Worm (Caenorhabditis elegans) whole organism, L4 larva: ENCODE data around the gene zmp-5.

ENCODE experiments used
- F44E2.7 ChIP-seq: fragments of 200-800 bp; sonication (Bioruptor generic); IDR thresholded peaks from 2 replicates; pipeline ENCODE4 v2.1.2; 2022; ENCODE audit warnings: missing genetic modification characterization, missing compliant biosample characterization
- R02D3.7 ChIP-seq: fragments of 150-350 bp; sonication (generic microtip); optimal IDR thresholded peaks from 3 replicates; lab custom pipeline; 2014; ENCODE audit warnings: missing biosample characterization, missing genetic modification characterization
- T20F7.1 ChIP-seq: fragments of 200-800 bp; sonication (Bioruptor generic); optimal IDR thresholded peaks from 2 replicates; lab custom pipeline; 2018; ENCODE audit warnings: mild to moderate bottlenecking, missing genetic modification characterization, missing compliant biosample characterization
- T26A8.4 ChIP-seq: fragments of 200-800 bp; sonication (Bioruptor generic); IDR thresholded peaks from 2 replicates; pipeline ENCODE4 v1.3.6; 2022; ENCODE audit warnings: missing genetic modification characterization, missing compliant biosample characterization
- Y48G9A.11 ChIP-seq: fragments of 200-800 bp; sonication (Bioruptor generic); IDR thresholded peaks from 2 replicates; pipeline ENCODE4 v1.3.6; 2022; ENCODE audit warnings: missing genetic modification reagents, missing genetic modification characterization, missing compliant biosample characterization
- Y5F2A.4 ChIP-seq: fragments of 200-800 bp; sonication (Bioruptor generic); optimal IDR thresholded peaks from 2 replicates; lab custom pipeline; 2018; ENCODE audit warnings: mild to moderate bottlenecking, missing genetic modification characterization, missing compliant biosample characterization
- aha-1 ChIP-seq: fragments of 150-350 bp; peaks from one replicate; lab custom pipeline; 2014; ENCODE audit warnings: missing biosample characterization, missing genetic modification characterization
- aly-2 ChIP-seq: sonication (generic microtip); optimal IDR thresholded peaks from 2 replicates; lab custom pipeline; 2018; ENCODE audit warnings: missing biosample characterization, missing genetic modification characterization
- ceh-20 ChIP-seq: fragments of 200-800 bp; sonication (Bioruptor generic); IDR thresholded peaks from 2 replicates; pipeline ENCODE4 v1.3.6; 2022; ENCODE audit warnings: missing genetic modification reagents, missing genetic modification characterization, missing compliant biosample characterization
- ceh-44 ChIP-seq: fragments of 200-800 bp; sonication (Bioruptor generic); IDR thresholded peaks from 2 replicates; pipeline ENCODE4 v1.3.6; 2022; ENCODE audit warnings: missing genetic modification reagents, missing genetic modification characterization, missing compliant biosample characterization
- ceh-62 ChIP-seq: sonication (generic microtip); optimal IDR thresholded peaks from 2 replicates; lab custom pipeline; 2017; ENCODE audit warnings: missing biosample characterization, missing genetic modification characterization
- ceh-82 ChIP-seq: sonication (generic microtip); optimal IDR thresholded peaks from 2 replicates; lab custom pipeline; 2017; ENCODE audit warnings: missing biosample characterization, missing genetic modification characterization
- ctbp-1 ChIP-seq: fragments of 200-800 bp; sonication (Bioruptor generic); IDR thresholded peaks from 2 replicates; pipeline ENCODE4 v1.3.6; 2022; ENCODE audit warnings: missing genetic modification reagents, missing genetic modification characterization, missing compliant biosample characterization
- daf-12 ChIP-seq: fragments of 150-350 bp; optimal IDR thresholded peaks from 2 replicates; lab custom pipeline; 2014; ENCODE audit warnings: missing biosample characterization, missing genetic modification reagents, missing genetic modification characterization
- daf-16 ChIP-seq, 3 experiments: sonication (generic microtip); optimal IDR thresholded peaks; 2 replicates each; lab custom pipeline; 2016 to 2017; ENCODE audit warnings: missing genetic modification characterization in 3 of 3, missing genetic modification reagents in 3 of 3, mild to moderate bottlenecking in 2 of 3, missing compliant biosample characterization in 2 of 3, missing biosample characterization in 1 of 3, moderate library complexity in 1 of 3
- daf-19 ChIP-seq: fragments of 200-800 bp; sonication (Bioruptor generic); conservative IDR thresholded peaks from 2 replicates; pipeline ENCODE4 v1.3.6; 2022; ENCODE audit warnings: missing genetic modification characterization, missing compliant biosample characterization
- dmd-8 ChIP-seq: fragments of 200-800 bp; sonication (Bioruptor generic); IDR thresholded peaks from 2 replicates; pipeline ENCODE4 v1.3.6; 2022; ENCODE audit warnings: missing genetic modification characterization, missing compliant biosample characterization
- dmd-9 ChIP-seq: fragments of 200-800 bp; sonication (Bioruptor generic); IDR thresholded peaks from 2 replicates; pipeline ENCODE4 v1.3.6; 2022; ENCODE audit warnings: missing genetic modification reagents, missing genetic modification characterization, missing compliant biosample characterization
- dpl-1 ChIP-seq: fragments of 150-350 bp; optimal IDR thresholded peaks from 2 replicates; lab custom pipeline; 2014; ENCODE audit warnings: missing biosample characterization, missing genetic modification reagents, missing genetic modification characterization
- egl-27 ChIP-seq: sonication (generic microtip); optimal IDR thresholded peaks from 3 replicates; lab custom pipeline; 2017; ENCODE audit warnings: missing biosample characterization, missing genetic modification reagents, missing genetic modification characterization
- fkh-10 ChIP-seq: fragments of 150-350 bp; optimal IDR thresholded peaks from 2 replicates; lab custom pipeline; 2014; ENCODE audit warnings: missing biosample characterization, missing genetic modification reagents, missing genetic modification characterization
- gei-8 ChIP-seq: fragments of 200-800 bp; sonication (Bioruptor generic); optimal IDR thresholded peaks from 2 replicates; lab custom pipeline; 2018; ENCODE audit warnings: mild to moderate bottlenecking, missing genetic modification characterization, missing compliant biosample characterization
- hlh-30 ChIP-seq: sonication (generic microtip); optimal IDR thresholded peaks from 2 replicates; lab custom pipeline; 2017; ENCODE audit warnings: antibody characterized with exemption, mild to moderate bottlenecking, missing genetic modification characterization, missing compliant biosample characterization; ENCODE audit not compliant: insufficient read depth
- hmg-1.1 ChIP-seq: fragments of 200-800 bp; sonication (Bioruptor generic); IDR thresholded peaks from 2 replicates; pipeline ENCODE4 v1.3.6; 2022; ENCODE audit warnings: missing genetic modification reagents, missing genetic modification characterization, missing compliant biosample characterization
- lim-7 ChIP-seq: fragments of 200-800 bp; sonication (Bioruptor generic); IDR thresholded peaks from 2 replicates; pipeline ENCODE4 v1.3.6; 2022; ENCODE audit warnings: missing genetic modification characterization, missing compliant biosample characterization
- lin-29 ChIP-seq: fragments of 200-800 bp; sonication (Bioruptor generic); IDR thresholded peaks from 2 replicates; pipeline ENCODE4 v1.3.6; 2022; ENCODE audit warnings: missing genetic modification reagents, missing genetic modification characterization, missing compliant biosample characterization
- lin-38 ChIP-seq: fragments of 200-800 bp; sonication (Bioruptor generic); IDR thresholded peaks from 2 replicates; pipeline ENCODE4 v1.3.6; 2022; ENCODE audit warnings: missing genetic modification reagents, missing genetic modification characterization, missing compliant biosample characterization
- lin-39 ChIP-seq: fragments of 150-350 bp; optimal IDR thresholded peaks from 2 replicates; lab custom pipeline; 2014; ENCODE audit warnings: missing biosample characterization, missing genetic modification reagents, missing genetic modification characterization
- lir-3 ChIP-seq: sonication (generic microtip); optimal IDR thresholded peaks from 2 replicates; lab custom pipeline; 2016; ENCODE audit warnings: mild to moderate bottlenecking, missing genetic modification characterization, missing compliant biosample characterization
- madf-9 ChIP-seq: fragments of 200-800 bp; sonication (Bioruptor generic); conservative IDR thresholded peaks from 2 replicates; pipeline ENCODE4 v1.3.6; 2022; ENCODE audit warnings: missing genetic modification reagents, missing genetic modification characterization, missing compliant biosample characterization
- mdl-1 ChIP-seq, 2 experiments: fragments of 150-350 bp in 1 of 2; sonication (generic microtip) in 1 of 2; optimal IDR thresholded peaks; 2 replicates each; lab custom pipeline; 2014 to 2017; ENCODE audit warnings: missing biosample characterization in 2 of 2, missing genetic modification characterization in 2 of 2
- mes-2 ChIP-seq: sonication (generic microtip); optimal IDR thresholded peaks from 2 replicates; lab custom pipeline; 2016; ENCODE audit warnings: missing genotype, mild to moderate bottlenecking, missing genetic modification characterization, missing compliant biosample characterization; ENCODE audit not compliant: poor library complexity, severe bottlenecking
- mxl-3 ChIP-seq: fragments of 200-800 bp; sonication (Bioruptor generic); optimal IDR thresholded peaks from 2 replicates; lab custom pipeline; 2018; ENCODE audit warnings: mild to moderate bottlenecking, missing genetic modification characterization, missing compliant biosample characterization
- nhr-25 ChIP-seq: sonication (generic microtip); optimal IDR thresholded peaks from 2 replicates; lab custom pipeline; 2017; ENCODE audit warnings: missing genetic modification characterization, mild to moderate bottlenecking, missing compliant biosample characterization, antibody characterized with exemption, moderate library complexity, borderline replicate concordance; ENCODE audit not compliant: insufficient read depth
- nhr-77 ChIP-seq: fragments of 150-350 bp; optimal IDR thresholded peaks from 2 replicates; lab custom pipeline; 2014; ENCODE audit warnings: missing biosample characterization, missing genetic modification characterization
- pha-4 ChIP-seq, 2 experiments: fragments of 150-350 bp in 1 of 2; fragments of 200-800 bp in 1 of 2; sonication (Bioruptor generic) in 1 of 2; IDR thresholded peaks in 1 of 2; optimal IDR thresholded peaks in 1 of 2; 2 replicates each; pipeline versions ENCODE4 v1.3.6 to Lab custom; 2014 to 2022; ENCODE audit warnings: missing genetic modification characterization in 2 of 2, missing genetic modification reagents in 2 of 2, missing biosample characterization in 1 of 2, missing compliant biosample characterization in 1 of 2
- php-3 ChIP-seq: fragments of 200-800 bp; sonication (Bioruptor generic); IDR thresholded peaks from 2 replicates; pipeline ENCODE4 v1.3.6; 2022; ENCODE audit warnings: missing genetic modification reagents, missing genetic modification characterization, missing compliant biosample characterization
- pqm-1 ChIP-seq: sonication (generic microtip); optimal IDR thresholded peaks from 2 replicates; lab custom pipeline; 2017; ENCODE audit warnings: missing biosample characterization, missing genetic modification characterization
- rbr-2 ChIP-seq: sonication (generic microtip); optimal IDR thresholded peaks from 2 replicates; lab custom pipeline; 2016; ENCODE audit warnings: missing genotype, missing genetic modification characterization, missing compliant biosample characterization
- saeg-2 ChIP-seq: fragments of 200-800 bp; sonication (Bioruptor generic); IDR thresholded peaks from 2 replicates; pipeline ENCODE4 v1.3.6; 2022; ENCODE audit warnings: missing genetic modification reagents, missing genetic modification characterization, missing compliant biosample characterization
- snpc-1.2 ChIP-seq: fragments of 200-800 bp; sonication (Bioruptor generic); IDR thresholded peaks from 2 replicates; pipeline ENCODE4 v1.3.6; 2022; ENCODE audit warnings: missing genetic modification reagents, missing genetic modification characterization, missing compliant biosample characterization
- tag-97 ChIP-seq: fragments of 200-800 bp; sonication (Bioruptor generic); IDR thresholded peaks from 2 replicates; pipeline ENCODE4 v1.3.6; 2022; ENCODE audit warnings: missing genetic modification characterization, missing compliant biosample characterization
- unc-130 ChIP-seq: sonication (generic microtip); optimal IDR thresholded peaks from 2 replicates; lab custom pipeline; 2016; ENCODE audit warnings: missing genetic modification reagents, missing genetic modification characterization, missing compliant biosample characterization
- zfp-2 ChIP-seq: sonication (generic microtip); optimal IDR thresholded peaks from 2 replicates; lab custom pipeline; 2016; ENCODE audit warnings: mild to moderate bottlenecking, missing genetic modification characterization, missing compliant biosample characterization
- zfp-3 ChIP-seq: fragments of 200-800 bp; sonication (Bioruptor generic); conservative IDR thresholded peaks from 2 replicates; pipeline ENCODE4 v1.3.6; 2022; ENCODE audit warnings: missing genetic modification reagents, missing genetic modification characterization, missing compliant biosample characterization
- zip-11 ChIP-seq: fragments of 200-800 bp; sonication (Bioruptor generic); IDR thresholded peaks from 2 replicates; pipeline ENCODE4 v1.3.6; 2022; ENCODE audit warnings: missing genetic modification characterization, missing compliant biosample characterization
- ztf-11 ChIP-seq: fragments of 150-350 bp; optimal IDR thresholded peaks from 2 replicates; lab custom pipeline; 2014; ENCODE audit warnings: missing biosample characterization, missing genetic modification characterization
- ztf-7 ChIP-seq: fragments of 150-350 bp; optimal IDR thresholded peaks from 2 replicates; lab custom pipeline; 2014; ENCODE audit warnings: missing biosample characterization, missing genetic modification characterization

The zmp-5 gene

DNA sequence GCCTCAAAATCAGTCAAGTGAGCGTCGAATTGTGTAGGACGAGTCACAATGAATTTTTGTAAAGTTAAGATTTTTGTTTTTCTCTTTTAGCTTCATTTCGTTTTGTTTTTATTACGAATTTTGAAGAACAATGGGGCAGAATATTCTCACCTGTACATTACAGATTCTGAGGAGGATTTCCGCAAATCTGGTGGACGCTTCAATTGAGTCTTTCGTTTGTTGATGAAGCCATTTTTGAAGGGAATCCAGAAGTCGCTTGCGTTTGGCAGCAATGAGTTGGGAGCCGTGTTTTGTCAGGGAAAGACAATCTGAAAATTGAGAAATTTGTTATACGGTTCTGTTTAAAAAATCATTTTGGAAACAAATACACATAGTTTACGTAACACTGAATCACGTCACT is 17.5 kb downstream of the zmp-5 start:
- no peak for TF ChIP-seq lim-7 (GFP tag; lab: Robert Waterston, UW)
- no peak for TF ChIP-seq unc-130 (GFP tag; lab: Kevin White, UChicago)
- TF ChIP-seq dmd-8 (GFP tag; lab: Robert Waterston, UW): no peak
- TF ChIP-seq nhr-25 (tag; lab: Kevin White, UChicago): no peak
- no peak for TF ChIP-seq aha-1 (tag; lab: Kevin White, UChicago)
- TF ChIP-seq nhr-77 (tag; lab: Kevin White, UChicago): no peak
- no peak for TF ChIP-seq R02D3.7 (tag; lab: Kevin White, UChicago)
- no peak for TF ChIP-seq mdl-1 (tag; optimal IDR thresholded peaks at IDR 0.05; lab: Kevin White, UChicago)
- TF ChIP-seq ctbp-1: no peak
- no peak for TF ChIP-seq rbr-2 (tag; lab: Kevin White, UChicago)
- TF ChIP-seq dpl-1 (GFP tag; lab: Kevin White, UChicago): no peak
- TF ChIP-seq ceh-62 (tag; lab: Kevin White, UChicago): no peak
- TF ChIP-seq tag-97 (GFP tag; lab: Robert Waterston, UW): no peak
- no peak for TF ChIP-seq daf-19 (GFP tag; lab: Robert Waterston, UW)
- TF ChIP-seq zfp-3 (GFP tag; lab: Robert Waterston, UW): no peak

DNA sequence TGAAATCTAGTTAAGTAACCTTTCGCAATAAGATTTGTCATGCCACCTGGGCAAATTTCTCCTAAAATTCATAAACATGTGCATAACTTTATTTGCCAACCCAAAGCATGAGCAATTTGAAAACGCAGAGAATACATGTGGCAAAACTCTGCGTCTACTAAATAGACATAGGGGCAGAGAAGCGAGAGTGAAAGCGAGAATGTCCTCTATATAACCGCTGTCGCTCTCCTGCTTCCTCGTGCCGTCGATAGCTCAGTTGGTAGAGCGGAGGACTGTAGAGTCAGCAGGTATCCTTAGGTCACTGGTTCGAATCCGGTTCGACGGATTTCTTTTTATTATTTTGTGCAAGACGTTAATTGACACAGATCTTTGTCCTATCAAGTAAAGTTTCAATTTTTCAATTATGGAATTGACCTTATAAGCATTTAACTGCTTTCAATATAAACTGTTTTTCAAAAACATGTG is 18.1 kb downstream of the zmp-5 start:
- TF ChIP-seq T26A8.4 (GFP tag; lab: Robert Waterston, UW) (peak; percentile 94), zfp-2 (tag; lab: Kevin White, UChicago) (no peak), mxl-3 (GFP tag; lab: Kevin White, UChicago) (peak; percentile 67), ceh-20 (GFP tag; lab: Robert Waterston, UW) (peak; percentile 73), ceh-82 (tag; lab: Kevin White, UChicago) (no peak), daf-19 (GFP tag; lab: Robert Waterston, UW) (peak; percentile 91), php-3 (GFP tag; lab: Robert Waterston, UW) (peak; percentile 76), F44E2.7 (GFP tag; lab: Robert Waterston, UW) (peak; percentile 95), daf-16 (GFP tag; optimal IDR thresholded peaks at IDR 0.05; lab: Kevin White, UChicago) (peak; percentile 80 to 82), daf-16 (tag; optimal IDR thresholded peaks at IDR 0.05; lab: Kevin White, UChicago) (peak; percentile 16), snpc-1.2 (GFP tag; lab: Robert Waterston, UW) (peak; percentile 93), lir-3 (peak; percentile 63), fkh-10 (no peak), mes-2 (tag; lab: Kevin White, UChicago) (peak; percentile 85), aly-2 (no peak), lin-39 (no peak), zip-11 (peak; percentile 79; the same call in 1 of the 2 replicates), T20F7.1 (GFP tag; lab: Kevin White, UChicago) (peak; percentile 27), tag-97 (GFP tag; lab: Robert Waterston, UW) (0 out of 2 replicates have a peak, but pooled peaks have one; percentile 45), hmg-1.1 (peak; percentile 96), ceh-44 (GFP tag; lab: Robert Waterston, UW) (peak; percentile 94), gei-8 (peak; percentile 92), saeg-2 (peak; percentile 77), pqm-1 (tag; lab: Kevin White, UChicago) (no peak), lin-29 (peak; percentile 73), Y48G9A.11 (GFP tag; lab: Robert Waterston, UW) (peak; percentile 77), ztf-11 (tag; lab: Kevin White, UChicago) (no peak), ztf-7 (tag; lab: Kevin White, UChicago) (peak; percentile 54), lin-38 (GFP tag; lab: Robert Waterston, UW) (peak; percentile 80), daf-12 (tag; lab: Kevin White, UChicago) (no peak), pha-4 (GFP tag; IDR thresholded peaks at IDR 0.05; lab: Robert Waterston, UW) (peak; percentile 95), pha-4 (tag; optimal IDR thresholded peaks at IDR 0.05; lab: Kevin White, UChicago) (no peak), dmd-9 (GFP tag; lab: Robert Waterston, UW) (peak; percentile 61; the same call in 1 of the 2 replicates), egl-27 (no peak), hlh-30 (tag; lab: Kevin White, UChicago) (peak; percentile 86), Y5F2A.4 (GFP tag; lab: Kevin White, UChicago) (peak; percentile 65), madf-9 (GFP tag; lab: Robert Waterston, UW) (peak; percentile 76)
